Worm (Caenorhabditis elegans) whole organism, young adult: ENCODE data around the gene C07G3.8.

ENCODE experiments used
- B0035.1 ChIP-seq: sonication (generic microtip); optimal IDR thresholded peaks from 2 replicates; lab custom pipeline; 2016; ENCODE audit warnings: missing genetic modification characterization, mild to moderate bottlenecking, missing compliant biosample characterization, missing genotype, missing genetic modification reagents
- F10E7.11 ChIP-seq: sonication (generic microtip); optimal IDR thresholded peaks from 2 replicates; lab custom pipeline; 2017; ENCODE audit warnings: mild to moderate bottlenecking, missing genetic modification characterization, moderate library complexity, missing compliant biosample characterization
- F23B12.7 ChIP-seq: sonication (generic microtip); optimal IDR thresholded peaks from 2 replicates; lab custom pipeline; 2017; ENCODE audit warnings: missing genetic modification characterization, mild to moderate bottlenecking, missing compliant biosample characterization, antibody characterized with exemption, moderate library complexity; ENCODE audit not compliant: insufficient read depth
- F52B5.7 ChIP-seq: sonication (generic microtip); optimal IDR thresholded peaks from 2 replicates; lab custom pipeline; 2016; ENCODE audit warnings: mild to moderate bottlenecking, missing genetic modification characterization, missing compliant biosample characterization
- T26A5.8 ChIP-seq: sonication (generic microtip); optimal IDR thresholded peaks from 2 replicates; lab custom pipeline; 2016; ENCODE audit warnings: missing genetic modification characterization, missing compliant biosample characterization
- Y95B8A.8 ChIP-seq: fragments of 200-800 bp; sonication (Bioruptor generic); IDR thresholded peaks from 2 replicates; pipeline ENCODE4 v1.3.6; 2022; ENCODE audit warnings: missing genetic modification reagents, missing genetic modification characterization, missing compliant biosample characterization
- akir-1 ChIP-seq: fragments of 200-800 bp; sonication (Bioruptor generic); optimal IDR thresholded peaks from 2 replicates; lab custom pipeline; 2018; ENCODE audit warnings: mild to moderate bottlenecking, missing genetic modification characterization, moderate library complexity, missing compliant biosample characterization
- athp-1 ChIP-seq: sonication (generic microtip); optimal IDR thresholded peaks from 2 replicates; lab custom pipeline; 2017; ENCODE audit warnings: mild to moderate bottlenecking, missing genetic modification characterization, missing compliant biosample characterization
- bed-2 ChIP-seq: fragments of 200-800 bp; sonication (Bioruptor generic); IDR thresholded peaks from 2 replicates; pipeline ENCODE4 v1.3.6; 2022; ENCODE audit warnings: missing genetic modification reagents, missing genetic modification characterization, missing compliant biosample characterization
- ceh-27 ChIP-seq: fragments of 200-800 bp; sonication (Bioruptor generic); optimal IDR thresholded peaks from 2 replicates; lab custom pipeline; 2018; ENCODE audit warnings: mild to moderate bottlenecking, missing genetic modification characterization, moderate library complexity, missing compliant biosample characterization
- ceh-79 ChIP-seq: sonication (generic microtip); optimal IDR thresholded peaks from 2 replicates; lab custom pipeline; 2017; ENCODE audit warnings: mild to moderate bottlenecking, missing genetic modification characterization, missing compliant biosample characterization
- efl-1 ChIP-seq: fragments of 150-350 bp; optimal IDR thresholded peaks from 2 replicates; lab custom pipeline; 2014; ENCODE audit warnings: missing biosample characterization, missing genetic modification reagents, missing genetic modification characterization
- egl-44 ChIP-seq: fragments of 200-800 bp; sonication (Bioruptor generic); IDR thresholded peaks from 2 replicates; pipeline ENCODE4 v1.3.6; 2022; ENCODE audit warnings: missing genetic modification reagents, missing genetic modification characterization, missing compliant biosample characterization
- ekl-4 ChIP-seq: fragments of 200-800 bp; sonication (Bioruptor generic); IDR thresholded peaks from 2 replicates; pipeline ENCODE4 v1.3.6; 2022; ENCODE audit warnings: missing genetic modification reagents, missing genetic modification characterization, missing compliant biosample characterization
- ets-4 ChIP-seq: fragments of 200-800 bp; sonication (Bioruptor generic); optimal IDR thresholded peaks from 2 replicates; lab custom pipeline; 2018; ENCODE audit warnings: mild to moderate bottlenecking, missing genetic modification characterization, missing compliant biosample characterization
- gei-17 ChIP-seq: fragments of 200-800 bp; sonication (Bioruptor generic); optimal IDR thresholded peaks from 2 replicates; lab custom pipeline; 2018; ENCODE audit warnings: mild to moderate bottlenecking, missing genetic modification characterization, missing compliant biosample characterization
- hlh-12 ChIP-seq: sonication (generic microtip); optimal IDR thresholded peaks from 2 replicates; lab custom pipeline; 2016; ENCODE audit warnings: missing genetic modification characterization, missing compliant biosample characterization
- hmg-1.2 ChIP-seq: fragments of 200-800 bp; sonication (Bioruptor generic); IDR thresholded peaks from 2 replicates; pipeline ENCODE4 v1.3.6; 2022; ENCODE audit warnings: missing genetic modification reagents, missing genetic modification characterization, missing compliant biosample characterization
- hrde-1 ChIP-seq: sonication (generic microtip); optimal IDR thresholded peaks from 2 replicates; lab custom pipeline; 2016; ENCODE audit warnings: missing genetic modification characterization, mild to moderate bottlenecking, missing compliant biosample characterization, moderate library complexity, missing genotype, missing genetic modification reagents, borderline replicate concordance
- lin-26 ChIP-seq: fragments of 200-800 bp; sonication (Bioruptor generic); IDR thresholded peaks from 2 replicates; pipeline ENCODE4 v1.3.6; 2022; ENCODE audit warnings: missing genetic modification reagents, missing genetic modification characterization, missing compliant biosample characterization
- lin-35 ChIP-seq, 3 experiments: fragments of 150-350 bp in 2 of 3; sonication (generic microtip) in 1 of 3; optimal IDR thresholded peaks; 2 replicates each; lab custom pipeline; 2014 to 2018; ENCODE audit warnings: missing biosample characterization in 3 of 3, missing genetic modification characterization in 3 of 3, missing genetic modification reagents in 3 of 3
- lsy-27 ChIP-seq: sonication (generic microtip); optimal IDR thresholded peaks from 2 replicates; lab custom pipeline; 2017; ENCODE audit warnings: missing genetic modification characterization, mild to moderate bottlenecking, missing compliant biosample characterization, antibody characterized with exemption, missing genotype, borderline replicate concordance; ENCODE audit not compliant: insufficient read depth
- madf-6 ChIP-seq: fragments of 200-800 bp; sonication (Bioruptor generic); IDR thresholded peaks from 2 replicates; pipeline ENCODE4 v1.3.6; 2022; ENCODE audit warnings: missing genetic modification reagents, missing genetic modification characterization, missing compliant biosample characterization
- mcd-1 ChIP-seq: fragments of 200-800 bp; sonication (Bioruptor generic); IDR thresholded peaks from 2 replicates; pipeline ENCODE4 v1.3.6; 2022; ENCODE audit warnings: missing genetic modification reagents, missing genetic modification characterization, missing compliant biosample characterization
- mxl-1 ChIP-seq: sonication (generic microtip); optimal IDR thresholded peaks from 2 replicates; lab custom pipeline; 2016; ENCODE audit warnings: missing genetic modification characterization, missing compliant biosample characterization
- nfya-1 ChIP-seq: sonication (generic microtip); optimal IDR thresholded peaks from 2 replicates; lab custom pipeline; 2017; ENCODE audit warnings: antibody characterized with exemption, missing compliant biosample characterization, missing genetic modification characterization, borderline replicate concordance; ENCODE audit not compliant: insufficient read depth
- nhr-179 ChIP-seq: sonication (generic microtip); optimal IDR thresholded peaks from 2 replicates; lab custom pipeline; 2016; ENCODE audit warnings: mild to moderate bottlenecking, missing genetic modification characterization, missing compliant biosample characterization
- nhr-27 ChIP-seq: fragments of 200-800 bp; sonication (Bioruptor generic); optimal IDR thresholded peaks from 2 replicates; lab custom pipeline; 2018; ENCODE audit warnings: mild to moderate bottlenecking, missing genetic modification characterization, moderate library complexity, missing compliant biosample characterization
- pbrm-1 ChIP-seq: fragments of 200-800 bp; sonication (Bioruptor generic); IDR thresholded peaks from 2 replicates; pipeline ENCODE4 v1.3.6; 2022; ENCODE audit warnings: missing genetic modification reagents, missing genetic modification characterization, missing compliant biosample characterization
- rpc-1 ChIP-seq, 2 experiments: fragments of 150-350 bp in 1 of 2; sonication (generic microtip) in 1 of 2; optimal IDR thresholded peaks; 2 replicates each; lab custom pipeline; 2014 to 2018; ENCODE audit warnings: missing biosample characterization in 1 of 2, missing genetic modification characterization in 1 of 2, missing genetic modification reagents in 1 of 2, missing genotype in 1 of 2
- sea-2 ChIP-seq: fragments of 200-800 bp; sonication (Bioruptor generic); IDR thresholded peaks from 2 replicates; pipeline ENCODE4 v1.3.6; 2022; ENCODE audit warnings: missing genetic modification characterization, missing compliant biosample characterization
- snpc-1.3 ChIP-seq: sonication (generic microtip); optimal IDR thresholded peaks from 2 replicates; lab custom pipeline; 2017; ENCODE audit warnings: missing genetic modification characterization, mild to moderate bottlenecking, missing compliant biosample characterization, antibody characterized with exemption, moderate library complexity, missing genotype, missing genetic modification reagents; ENCODE audit not compliant: insufficient read depth
- somi-1 ChIP-seq: fragments of 200-800 bp; sonication (Bioruptor generic); optimal IDR thresholded peaks from 2 replicates; lab custom pipeline; 2018; ENCODE audit warnings: mild to moderate bottlenecking, missing genetic modification characterization, missing compliant biosample characterization
- tbp1 ChIP-seq: fragments of 200-800 bp; sonication (Bioruptor generic); optimal IDR thresholded peaks from 2 replicates; lab custom pipeline; 2018; ENCODE audit warnings: mild to moderate bottlenecking, missing genetic modification characterization, missing compliant biosample characterization
- xnd-1 ChIP-seq: sonication (generic microtip); optimal IDR thresholded peaks from 2 replicates; lab custom pipeline; 2016; ENCODE audit warnings: missing genotype, missing genetic modification reagents, missing genetic modification characterization, missing compliant biosample characterization
- zfh-2 ChIP-seq: fragments of 200-800 bp; sonication (Bioruptor generic); conservative IDR thresholded peaks from 2 replicates; pipeline ENCODE4 v1.3.6; 2022; ENCODE audit warnings: missing genetic modification reagents, missing genetic modification characterization, missing compliant biosample characterization
- ztf-18 ChIP-seq: sonication (generic microtip); optimal IDR thresholded peaks from 2 replicates; lab custom pipeline; 2016; ENCODE audit warnings: missing genotype, mild to moderate bottlenecking, missing genetic modification characterization, missing compliant biosample characterization
- ztf-25 ChIP-seq: fragments of 200-800 bp; sonication (Bioruptor generic); IDR thresholded peaks from 2 replicates; pipeline ENCODE4 v1.3.6; 2022; ENCODE audit warnings: missing genetic modification reagents, missing genetic modification characterization, missing compliant biosample characterization
- ztf-6 ChIP-seq: fragments of 200-800 bp; sonication (Bioruptor generic); IDR thresholded peaks from 2 replicates; pipeline ENCODE4 v1.3.6; 2022; ENCODE audit warnings: missing genetic modification reagents, missing genetic modification characterization, missing compliant biosample characterization

C07G3.8 gene

DNA sequence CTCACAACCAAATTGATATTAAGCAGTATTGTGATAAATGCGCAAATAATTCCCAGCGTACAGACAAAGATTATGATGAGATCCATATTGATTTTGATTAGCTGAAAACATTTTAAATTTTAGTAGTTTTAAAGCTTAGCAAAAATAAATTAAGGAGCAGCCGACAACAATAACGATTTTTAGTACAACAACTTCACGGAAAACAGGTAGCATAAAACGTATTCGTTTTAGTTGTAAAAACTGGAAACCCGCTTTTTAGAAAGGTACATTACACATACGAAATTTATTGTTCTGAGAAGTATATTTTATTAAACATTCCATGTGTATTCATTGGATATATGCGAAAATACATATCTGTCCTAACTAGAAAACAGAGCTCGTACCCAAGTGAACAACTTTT lies 11.5 kb downstream of the C07G3.8 start, which contains the start of gene srbc-36:
Gene srbc-36, minus strand, starts transcription at position 101 of the 400 bp plus-strand sequence.
- TF ChIP-seq ets-4 (GFP tag; lab: Kevin White, UChicago): no peak
- no peak for TF ChIP-seq F52B5.7 (tag; lab: Kevin White, UChicago)
- TF ChIP-seq gei-17 (GFP tag; lab: Kevin White, UChicago): no peak
- TF ChIP-seq ekl-4 (GFP tag; lab: Robert Waterston, UW): no peak
- TF ChIP-seq ztf-18: no peak
- TF ChIP-seq pbrm-1: no peak
- TF ChIP-seq lin-35 (GFP tag; optimal IDR thresholded peaks at IDR 0.05; lab: Kevin White, UChicago): no peak
- no peak for TF ChIP-seq athp-1 (tag; lab: Kevin White, UChicago)
- no peak for TF ChIP-seq ztf-6
- no peak for TF ChIP-seq xnd-1

DNA sequence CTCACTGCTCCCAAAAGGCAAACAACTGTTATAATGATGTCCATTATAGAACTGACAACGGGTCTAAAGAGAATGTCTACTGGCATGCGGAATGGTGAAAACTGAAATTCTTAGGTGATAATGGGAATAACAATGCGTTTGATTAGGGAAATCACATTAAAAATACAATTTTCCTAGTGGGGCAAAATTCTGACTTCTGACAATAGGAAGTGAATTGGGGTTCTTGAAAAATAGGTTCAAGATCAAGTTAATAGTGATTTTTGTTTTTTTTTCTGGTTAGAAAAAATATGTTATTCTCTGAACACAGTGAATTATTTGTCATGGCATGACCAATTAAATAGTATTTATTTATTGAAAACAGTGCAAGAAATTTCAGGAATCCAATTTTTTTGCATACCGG lies 15.1 kb downstream of the C07G3.8 start, which contains the start of gene srbc-32:
Gene srbc-32, minus strand, starts transcription at position 101 of the 400 bp plus-strand sequence.
- TF ChIP-seq F10E7.11 (tag; lab: Kevin White, UChicago) (no peak), zfh-2 (GFP tag; lab: Robert Waterston, UW) (no peak)

- TF ChIP-seq Y95B8A.8 (GFP tag; lab: Robert Waterston, UW) (no peak), ztf-25 (GFP tag; lab: Robert Waterston, UW) (no peak), mxl-1 (tag; lab: Kevin White, UChicago) (no peak)
Observed at ce11 chrV:3484702-3485101, 17.2 kb downstream of the C07G3.8 start, which contains the start of gene srbc-33. Gene srbc-33, minus strand, starts transcription at chrV:3484802.

ce11 chrV:3482550-3483002 lies 19.4 kb downstream of the C07G3.8 start, which contains the start of gene lys-7:
Gene lys-7, minus strand, starts transcription at chrV:3482600.
- TF ChIP-seq ceh-27 (no peak), madf-6 (GFP tag; lab: Robert Waterston, UW) (no peak), akir-1 (GFP tag; lab: Kevin White, UChicago) (no peak), B0035.1 (tag; lab: Kevin White, UChicago) (no peak), sea-2 (GFP tag; lab: Robert Waterston, UW) (no peak), nhr-179 (tag; lab: Kevin White, UChicago) (no peak), bed-2 (GFP tag; lab: Robert Waterston, UW) (no peak), mcd-1 (GFP tag; lab: Robert Waterston, UW) (no peak), T26A5.8 (no peak), nhr-27 (tag; lab: Kevin White, UChicago) (no peak), F23B12.7 (tag; lab: Kevin White, UChicago) (no peak), somi-1 (GFP tag; lab: Kevin White, UChicago) (no peak), rpc-1 (optimal IDR thresholded peaks at IDR 0.05; lab: Kevin White, UChicago) (no peak), rpc-1 (tag; optimal IDR thresholded peaks at IDR 0.05; lab: Kevin White, UChicago) (no peak), tbp1 (GFP tag; lab: Kevin White, UChicago) (no peak), nfya-1 (tag; lab: Kevin White, UChicago) (no peak)

DNA sequence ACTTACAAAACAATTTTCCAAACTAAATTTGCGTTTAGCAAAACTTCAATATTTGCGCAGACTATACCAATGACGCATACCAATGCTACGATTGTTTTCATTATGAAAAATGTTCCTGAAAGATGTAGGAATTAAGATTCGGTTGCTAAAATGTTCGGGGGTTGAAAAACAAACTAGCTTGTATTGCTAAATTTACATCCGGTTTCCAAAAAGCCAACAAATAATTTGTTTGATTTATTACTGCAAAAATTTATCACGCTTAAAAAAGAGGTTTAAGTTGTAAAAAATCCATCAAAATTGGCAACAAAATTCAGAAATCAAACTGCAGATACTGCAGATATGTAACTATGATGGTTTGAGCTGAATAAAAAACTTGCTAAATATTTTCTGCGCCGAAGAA lies 21.6 kb downstream of the C07G3.8 start, which contains the start of gene srbc-30:
Gene srbc-30, minus strand, starts transcription at position 101 of the 400 bp plus-strand sequence.
- TF ChIP-seq egl-44 (GFP tag; lab: Robert Waterston, UW) (no peak), lin-26 (GFP tag; lab: Robert Waterston, UW) (no peak), nhr-27 (tag; lab: Kevin White, UChicago) (no peak), ceh-79 (tag; lab: Kevin White, UChicago) (no peak), hlh-12 (tag; lab: Kevin White, UChicago) (no peak), hrde-1 (tag; lab: Kevin White, UChicago) (no peak), snpc-1.3 (tag; lab: Kevin White, UChicago) (no peak), bed-2 (GFP tag; lab: Robert Waterston, UW) (no peak), lsy-27 (tag; lab: Kevin White, UChicago) (no peak), hmg-1.2 (no peak), efl-1 (GFP tag; lab: Kevin White, UChicago) (no peak), F52B5.7 (tag; lab: Kevin White, UChicago) (no peak), ets-4 (GFP tag; lab: Kevin White, UChicago) (no peak)
